Worm (Caenorhabditis elegans): ENCODE data around the gene F42A6.2.

DNA sequence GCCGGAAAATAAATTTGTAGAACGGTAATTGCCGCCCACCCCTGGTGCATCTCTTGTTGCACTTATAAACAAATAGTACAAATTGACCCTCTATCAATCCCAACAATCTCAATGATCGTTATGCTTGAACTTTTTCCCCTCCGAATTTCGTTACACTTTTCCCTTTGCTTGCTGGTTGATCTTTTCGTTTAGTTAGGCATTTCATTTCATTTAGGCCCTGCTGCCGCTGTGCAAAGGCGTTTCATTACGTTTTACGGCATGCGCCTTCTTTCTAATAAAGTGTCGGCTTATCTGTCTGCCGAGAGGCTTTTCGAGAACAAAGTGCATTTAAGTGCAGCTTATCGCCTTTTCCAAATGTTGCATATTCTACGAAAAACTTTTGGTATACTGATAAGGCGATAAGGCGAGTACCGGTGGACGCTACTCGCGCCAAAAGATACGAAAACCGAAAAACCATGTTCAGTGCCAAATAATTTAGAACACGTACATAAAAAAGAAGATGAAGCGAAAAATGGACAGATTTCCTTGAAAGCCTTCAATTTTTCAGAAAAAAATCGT is 30.5 kb upstream of the F42A6.2 start:
- TF ChIP-seq ama-1 (optimal IDR thresholded peaks at IDR 0.05) (no peak), ceh-36 (tag; optimal IDR thresholded peaks at IDR 0.05) (no peak), tbx-11 (GFP tag; IDR thresholded peaks at IDR 0.05) (no peak), hmg-4 (GFP tag; optimal IDR thresholded peaks at IDR 0.05) (no peak), B0310.2 (tag; optimal IDR thresholded peaks at IDR 0.05) (no peak)

Measured in whole organism, early embryonic.